Fruit fly (Drosophila melanogaster) whole organism, embryonic: ENCODE data around the gene CG13138.

Source experiments
- CG1024 ChIP-seq: fragments of 200-800 bp; sonication (Bioruptor generic); IDR thresholded peaks from 2 replicates; pipeline ENCODE4 v1.3.6; 2022; ENCODE audit warnings: missing biosample characterization, missing genetic modification characterization
- CG10654 ChIP-seq: fragments of 200-800 bp; sonication (Bioruptor generic); optimal IDR thresholded peaks from 2 replicates; lab custom pipeline; 2016; ENCODE audit warnings: missing biosample characterization, missing genetic modification characterization
- CG11504 ChIP-seq: fragments of 200-800 bp; sonication (Bioruptor generic); optimal IDR thresholded peaks from 3 replicates; lab custom pipeline; 2019; ENCODE audit warnings: missing biosample characterization, mild to moderate bottlenecking, missing genetic modification characterization, moderate library complexity
- CG11723 ChIP-seq: fragments of 200-800 bp; sonication (Bioruptor generic); optimal IDR thresholded peaks from 2 replicates; lab custom pipeline; 2017; ENCODE audit warnings: missing biosample characterization, mild to moderate bottlenecking, missing genetic modification characterization
- CG12299 ChIP-seq: fragments of 200-800 bp; sonication (Bioruptor generic); optimal IDR thresholded peaks from 2 replicates; lab custom pipeline; 2018; ENCODE audit warnings: missing biosample characterization, mild to moderate bottlenecking, missing genetic modification characterization
- CG13424 ChIP-seq: fragments of 200-800 bp; sonication (Bioruptor generic); optimal IDR thresholded peaks from 2 replicates; lab custom pipeline; 2019; ENCODE audit warnings: missing biosample characterization, mild to moderate bottlenecking, missing genetic modification characterization, moderate library complexity
- CG15269 ChIP-seq: fragments of 200-800 bp; sonication (Bioruptor generic); optimal IDR thresholded peaks from 2 replicates; lab custom pipeline; 2018; ENCODE audit warnings: missing biosample characterization, mild to moderate bottlenecking, missing genetic modification characterization, moderate library complexity
- CG17359 ChIP-seq: fragments of 200-800 bp; sonication (Bioruptor generic); optimal IDR thresholded peaks from 3 replicates; lab custom pipeline; 2018; ENCODE audit warnings: missing biosample characterization, mild to moderate bottlenecking, missing genetic modification characterization, moderate library complexity
- CG18011 ChIP-seq: fragments of 200-800 bp; sonication (Bioruptor generic); optimal IDR thresholded peaks from 2 replicates; lab custom pipeline; 2017; ENCODE audit warnings: missing biosample characterization, missing genetic modification characterization, mild to moderate bottlenecking, moderate library complexity, missing genotype
- CG2116 ChIP-seq: fragments of 200-800 bp; sonication (Bioruptor generic); optimal IDR thresholded peaks from 3 replicates; lab custom pipeline; 2018; ENCODE audit warnings: missing biosample characterization, mild to moderate bottlenecking, missing genetic modification characterization
- CG2129 ChIP-seq: fragments of 200-800 bp; sonication (Bioruptor generic); IDR thresholded peaks from 2 replicates; pipeline ENCODE4 v1.3.6; 2022; ENCODE audit warnings: missing biosample characterization, missing genetic modification characterization; ENCODE audit not compliant: partially characterized antibody
- CG3065 ChIP-seq: fragments of 200-800 bp; sonication (Bioruptor generic); optimal IDR thresholded peaks from 2 replicates; lab custom pipeline; 2016; ENCODE audit warnings: missing biosample characterization, missing genetic modification characterization
- CG33557 ChIP-seq: fragments of 200-800 bp; sonication (Bioruptor generic); optimal IDR thresholded peaks from 2 replicates; lab custom pipeline; 2019; ENCODE audit warnings: missing biosample characterization, mild to moderate bottlenecking, missing genetic modification characterization, moderate library complexity
- CG3838 ChIP-seq: fragments of 200-800 bp; sonication (Bioruptor generic); optimal IDR thresholded peaks from 3 replicates; lab custom pipeline; 2016; ENCODE audit warnings: missing biosample characterization, missing genetic modification characterization
- CG4820 ChIP-seq: fragments of 200-800 bp; sonication (Bioruptor generic); optimal IDR thresholded peaks from 3 replicates; lab custom pipeline; 2016; ENCODE audit warnings: missing biosample characterization, missing genetic modification characterization
- CG5245 ChIP-seq: fragments of 200-800 bp; sonication (Bioruptor generic); optimal IDR thresholded peaks from 3 replicates; lab custom pipeline; 2016; ENCODE audit warnings: missing biosample characterization, missing genetic modification characterization
- CG7839 ChIP-seq: fragments of 200-800 bp; sonication (Bioruptor generic); optimal IDR thresholded peaks from 3 replicates; lab custom pipeline; 2018; ENCODE audit warnings: missing biosample characterization, mild to moderate bottlenecking, missing genetic modification characterization, moderate library complexity
- CG8281 ChIP-seq: fragments of 200-800 bp; sonication (Bioruptor generic); optimal IDR thresholded peaks from 2 replicates; lab custom pipeline; 2018; ENCODE audit warnings: missing biosample characterization, mild to moderate bottlenecking, missing genetic modification characterization, moderate library complexity
- CG9437 ChIP-seq: fragments of 200-800 bp; sonication (Bioruptor generic); optimal IDR thresholded peaks from 2 replicates; lab custom pipeline; 2018; ENCODE audit warnings: missing biosample characterization, mild to moderate bottlenecking, missing genetic modification characterization
- CG9797 ChIP-seq: fragments of 200-800 bp; sonication (Bioruptor generic); optimal IDR thresholded peaks from 3 replicates; lab custom pipeline; 2018; ENCODE audit warnings: missing biosample characterization, mild to moderate bottlenecking, missing genetic modification characterization
- Elba2 ChIP-seq: fragments of 200-800 bp; sonication (Bioruptor generic); optimal IDR thresholded peaks from 3 replicates; lab custom pipeline; 2016; ENCODE audit warnings: missing biosample characterization, missing genetic modification characterization
- Ets65A ChIP-seq: fragments of 200-800 bp; sonication (Bioruptor generic); peaks from one replicate; lab custom pipeline; 2016; ENCODE audit warnings: missing biosample characterization, missing genetic modification characterization
- H15 ChIP-seq: fragments of 200-800 bp; sonication (Bioruptor generic); IDR thresholded peaks from 3 replicates; pipeline ENCODE4 v1.3.6; 2022; ENCODE audit warnings: missing biosample characterization, missing genetic modification characterization
- Hmx ChIP-seq: fragments of 200-800 bp; sonication (Bioruptor generic); optimal IDR thresholded peaks from 2 replicates; lab custom pipeline; 2016; ENCODE audit warnings: missing biosample characterization, missing genetic modification characterization
- Hr3 ChIP-seq: fragments of 200-800 bp; sonication (Bioruptor generic); optimal IDR thresholded peaks from 3 replicates; lab custom pipeline; 2016; ENCODE audit warnings: missing biosample characterization, missing genetic modification characterization
- Max ChIP-seq: fragments of 200-800 bp; sonication (Bioruptor generic); optimal IDR thresholded peaks from 2 replicates; lab custom pipeline; 2016; ENCODE audit warnings: missing biosample characterization, mild to moderate bottlenecking, missing genetic modification characterization
- Med ChIP-seq: fragments of 200-800 bp; sonication (Bioruptor generic); peaks from one replicate; lab custom pipeline; 2016; ENCODE audit warnings: missing biosample characterization, missing genetic modification characterization, mild to moderate bottlenecking, inconsistent platforms, moderate library complexity
- Meics ChIP-seq: fragments of 200-800 bp; sonication (Bioruptor generic); optimal IDR thresholded peaks from 2 replicates; lab custom pipeline; 2017; ENCODE audit warnings: missing biosample characterization, mild to moderate bottlenecking, missing genetic modification characterization
- Spps ChIP-seq: fragments of 200-800 bp; sonication (Bioruptor generic); optimal IDR thresholded peaks from 2 replicates; lab custom pipeline; 2018; ENCODE audit warnings: missing biosample characterization, mild to moderate bottlenecking, missing genetic modification characterization
- Taf1 ChIP-seq: fragments of 200-800 bp; sonication (Bioruptor generic); IDR thresholded peaks from 2 replicates; pipeline ENCODE4 v1.3.6; 2022; ENCODE audit warnings: missing biosample characterization, missing genetic modification characterization
- Xrp1 ChIP-seq: fragments of 200-800 bp; sonication (Bioruptor generic); IDR thresholded peaks from 2 replicates; pipeline ENCODE4 v1.3.6; 2022; ENCODE audit warnings: missing biosample characterization, missing genetic modification characterization
- da ChIP-seq: fragments of 200-800 bp; sonication (Bioruptor generic); optimal IDR thresholded peaks from 2 replicates; lab custom pipeline; 2016; ENCODE audit warnings: missing biosample characterization, missing genetic modification characterization
- esg ChIP-seq: fragments of 200-800 bp; sonication (Bioruptor generic); conservative IDR thresholded peaks from 2 replicates; pipeline ENCODE4 v1.3.6; 2022; ENCODE audit warnings: missing biosample characterization, missing genetic modification characterization
- exex ChIP-seq: fragments of 200-800 bp; sonication (Bioruptor generic); optimal IDR thresholded peaks from 4 replicates; lab custom pipeline; 2018; ENCODE audit warnings: missing biosample characterization, mild to moderate bottlenecking, missing genetic modification characterization, moderate library complexity
- fd102C ChIP-seq: fragments of 200-800 bp; sonication (Bioruptor generic); optimal IDR thresholded peaks from 2 replicates; lab custom pipeline; 2018; ENCODE audit warnings: missing biosample characterization, mild to moderate bottlenecking, missing genetic modification characterization, moderate library complexity
- fd96Cb ChIP-seq: fragments of 200-800 bp; sonication (Bioruptor generic); optimal IDR thresholded peaks from 2 replicates; lab custom pipeline; 2018; ENCODE audit warnings: missing biosample characterization, mild to moderate bottlenecking, missing genetic modification characterization, moderate library complexity
- gem ChIP-seq: fragments of 200-800 bp; sonication (Bioruptor generic); optimal IDR thresholded peaks from 2 replicates; lab custom pipeline; 2019; ENCODE audit warnings: missing biosample characterization, mild to moderate bottlenecking, missing genetic modification characterization, moderate library complexity
- hth ChIP-seq: fragments of >200 bp; optimal IDR thresholded peaks from 2 replicates; lab custom pipeline; 2017; ENCODE audit warnings: inconsistent platforms
- org-1 ChIP-seq: fragments of 200-800 bp; sonication (Bioruptor generic); optimal IDR thresholded peaks from 2 replicates; lab custom pipeline; 2017; ENCODE audit warnings: missing biosample characterization, missing genetic modification characterization
- pita ChIP-seq: fragments of 200-800 bp; sonication (Bioruptor generic); optimal IDR thresholded peaks from 2 replicates; lab custom pipeline; 2017; ENCODE audit warnings: missing biosample characterization, mild to moderate bottlenecking, missing genetic modification characterization
- row ChIP-seq: fragments of 200-800 bp; sonication (Bioruptor generic); IDR thresholded peaks from 3 replicates; pipeline ENCODE4 v1.3.6; 2022; ENCODE audit warnings: missing biosample characterization, missing genetic modification characterization
- scrt ChIP-seq: fragments of 200-800 bp; sonication (Bioruptor generic); optimal IDR thresholded peaks from 2 replicates; lab custom pipeline; 2018; ENCODE audit warnings: missing biosample characterization, mild to moderate bottlenecking, missing genetic modification characterization, moderate library complexity
- sisA ChIP-seq: fragments of 200-800 bp; sonication (Bioruptor generic); IDR thresholded peaks from 2 replicates; pipeline ENCODE4 v1.3.6; 2022; ENCODE audit warnings: missing biosample characterization, missing genetic modification characterization
- slbo ChIP-seq: fragments of 200-800 bp; sonication (Bioruptor generic); IDR thresholded peaks from 2 replicates; pipeline ENCODE4 v1.3.6; 2022; ENCODE audit warnings: missing biosample characterization, missing genetic modification characterization
- ssp ChIP-seq: fragments of 200-800 bp; sonication (Bioruptor generic); IDR thresholded peaks from 2 replicates; pipeline ENCODE4 v1.3.6; 2022; ENCODE audit warnings: missing biosample characterization, missing genetic modification characterization
- trem ChIP-seq: fragments of 200-800 bp; optimal IDR thresholded peaks from 3 replicates; lab custom pipeline; 2019; ENCODE audit warnings: missing biosample characterization, mild to moderate bottlenecking, missing genetic modification characterization, moderate library complexity
- unc-4 ChIP-seq: fragments of 200-800 bp; sonication (Bioruptor generic); IDR thresholded peaks from 2 replicates; pipeline ENCODE4 v1.3.6; 2022; ENCODE audit warnings: missing biosample characterization, missing genetic modification characterization; ENCODE audit not compliant: partially characterized antibody
- unpg ChIP-seq: fragments of 200-800 bp; sonication (Bioruptor generic); optimal IDR thresholded peaks from 3 replicates; lab custom pipeline; 2018; ENCODE audit warnings: missing biosample characterization, mild to moderate bottlenecking, missing genetic modification characterization, moderate library complexity
- vfl ChIP-seq: fragments of 200-800 bp; sonication (Bioruptor generic); optimal IDR thresholded peaks from 2 replicates; lab custom pipeline; 2016; ENCODE audit warnings: missing biosample characterization, missing genetic modification characterization
- wdn ChIP-seq: fragments of 200-800 bp; sonication (Bioruptor generic); IDR thresholded peaks from 2 replicates; pipeline ENCODE4 v1.3.6; 2022; ENCODE audit warnings: missing biosample characterization, missing genetic modification characterization

CG13138 gene

DNA sequence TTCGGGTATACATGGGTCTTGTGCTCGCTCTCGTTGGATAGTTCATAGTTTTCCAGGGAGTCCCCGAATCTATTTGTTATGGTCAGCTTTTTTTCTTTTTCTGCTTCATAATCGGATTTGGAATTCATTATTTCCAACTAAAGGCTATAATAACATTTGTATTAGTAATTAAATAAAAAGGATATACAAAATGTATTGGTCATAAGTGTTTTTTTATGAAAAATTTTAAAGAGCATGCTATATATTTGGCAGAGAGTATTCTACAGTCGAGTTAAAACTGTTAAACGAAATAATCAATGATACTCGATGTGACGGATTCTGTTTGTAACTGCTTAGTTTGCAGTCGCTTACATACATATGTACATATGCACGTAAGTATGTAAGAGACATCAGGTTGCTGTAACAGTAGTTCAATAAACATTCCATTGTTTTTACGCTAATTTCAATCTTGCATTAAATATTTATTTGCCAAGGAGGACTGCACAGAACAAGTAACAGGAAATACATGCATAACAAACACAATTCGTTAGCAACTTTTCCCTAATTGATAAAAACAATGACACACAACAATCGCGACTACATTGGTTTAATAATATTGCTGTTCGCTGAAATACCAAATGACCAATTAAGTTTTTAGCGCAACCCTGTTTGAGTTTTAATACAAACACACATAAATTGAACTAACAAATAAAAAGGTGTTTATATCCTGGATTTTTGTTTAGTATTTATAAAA lies 2.6 kb downstream of the CG13138 start (continued):
- TF ChIP-seq CG9797 (GFP tag; lab: Kevin White, UChicago): no peak
- no peak for TF ChIP-seq sisA
- TF ChIP-seq CG10654 (GFP tag; lab: Kevin White, UChicago): no peak
- no peak for TF ChIP-seq fd102C (GFP tag; lab: Kevin White, UChicago)
- TF ChIP-seq Meics (GFP tag; lab: Kevin White, UChicago): peak; percentile 3
- no peak for TF ChIP-seq ssp
- TF ChIP-seq CG9437 (GFP tag; lab: Kevin White, UChicago): no peak
- TF ChIP-seq gem (tag; lab: Kevin White, UChicago): peak; percentile 62
- no peak for TF ChIP-seq pita (GFP tag; lab: Kevin White, UChicago)
- no peak for TF ChIP-seq unc-4 (GFP tag; lab: Robert Waterston, UW)
- no peak for TF ChIP-seq CG2116 (GFP tag; lab: Kevin White, UChicago)
- no peak for TF ChIP-seq esg (GFP tag; lab: Robert Waterston, UW)
- TF ChIP-seq Spps: no peak
- no peak for TF ChIP-seq Elba2 (GFP tag; lab: Kevin White, UChicago)
- no peak for TF ChIP-seq org-1 (GFP tag; lab: Kevin White, UChicago)
- no peak for TF ChIP-seq hth (lab: Kevin White, UChicago)
- no peak for TF ChIP-seq CG33557 (GFP tag; lab: Kevin White, UChicago)
- TF ChIP-seq CG15269 (tag; lab: Kevin White, UChicago): peak; percentile 47
- TF ChIP-seq CG3065 (GFP tag; lab: Kevin White, UChicago): no peak
- no peak for TF ChIP-seq Taf1 (GFP tag; lab: Robert Waterston, UW)
- TF ChIP-seq wdn (GFP tag; lab: Robert Waterston, UW): no peak
- TF ChIP-seq CG13424 (tag; lab: Kevin White, UChicago): peak; percentile 13
- no peak for TF ChIP-seq Ets65A
- peak; percentile 39 for TF ChIP-seq Med
- TF ChIP-seq CG11504 (tag; lab: Kevin White, UChicago): peak; percentile 31
- no peak for TF ChIP-seq CG4820 (GFP tag; lab: Kevin White, UChicago)
- no peak for TF ChIP-seq H15 (GFP tag; lab: Robert Waterston, UW)
- TF ChIP-seq exex (tag; lab: Kevin White, UChicago): no peak
- TF ChIP-seq CG12299 (tag; lab: Kevin White, UChicago): no peak
- no peak for TF ChIP-seq CG2129 (GFP tag; lab: Robert Waterston, UW)
- TF ChIP-seq row (GFP tag; lab: Robert Waterston, UW): peak; percentile 47; the same call in 2 of the 3 replicates
- TF ChIP-seq scrt: no peak
- no peak for TF ChIP-seq Hmx
- TF ChIP-seq CG11723 (GFP tag; lab: Kevin White, UChicago): no peak
- TF ChIP-seq Xrp1 (GFP tag; lab: Robert Waterston, UW): peak; percentile 40; the same call in 1 of the 2 replicates
- no peak for TF ChIP-seq CG1024
- TF ChIP-seq trem (tag; lab: Kevin White, UChicago): no peak
- TF ChIP-seq unpg (GFP tag; lab: Kevin White, UChicago): peak; percentile 30
- no peak for TF ChIP-seq da (GFP tag; lab: Kevin White, UChicago)
- peak; percentile 60 for TF ChIP-seq CG7839 (tag; lab: Kevin White, UChicago)
- TF ChIP-seq CG3838: no peak
- TF ChIP-seq CG17359 (tag; lab: Kevin White, UChicago): peak; percentile 16
- TF ChIP-seq CG8281 (tag; lab: Kevin White, UChicago): no peak
- peak; percentile 37 for TF ChIP-seq Max
- no peak for TF ChIP-seq vfl
- TF ChIP-seq CG18011 (GFP tag; lab: Kevin White, UChicago): peak; percentile 12
- TF ChIP-seq CG5245 (GFP tag; lab: Kevin White, UChicago): no peak
- TF ChIP-seq Hr3 (GFP tag; lab: Kevin White, UChicago): no peak
- TF ChIP-seq slbo: 0 out of 2 replicates have a peak, but pooled peaks have one; percentile 7
- TF ChIP-seq fd96Cb (tag; lab: Kevin White, UChicago): peak; percentile 9
